Fruit fly (Drosophila melanogaster) whole organism, embryonic: ENCODE data around the gene dUTPase.

Experiments used
- CG10654 ChIP-seq: fragments of 200-800 bp; sonication (Bioruptor generic); optimal IDR thresholded peaks from 2 replicates; lab custom pipeline; 2016; ENCODE audit warnings: missing biosample characterization, missing genetic modification characterization
- CG10959 ChIP-seq: fragments of 200-800 bp; sonication (Bioruptor generic); IDR thresholded peaks from 2 replicates; pipeline ENCODE4 v1.3.6; 2022; ENCODE audit warnings: missing biosample characterization, missing genetic modification characterization
- CG11093 ChIP-seq: fragments of 200-800 bp; sonication (Bioruptor generic); IDR thresholded peaks from 3 replicates; pipeline ENCODE4 v1.3.6; 2022; ENCODE audit warnings: missing biosample characterization, missing genetic modification characterization
- CG11696 ChIP-seq: fragments of 200-800 bp; sonication (Bioruptor generic); IDR thresholded peaks from 2 replicates; pipeline ENCODE4 v1.3.6; 2022; ENCODE audit warnings: missing biosample characterization, missing genetic modification characterization
- CG11723 ChIP-seq: fragments of 200-800 bp; sonication (Bioruptor generic); optimal IDR thresholded peaks from 2 replicates; lab custom pipeline; 2017; ENCODE audit warnings: missing biosample characterization, mild to moderate bottlenecking, missing genetic modification characterization
- CG13894 ChIP-seq: fragments of 200-800 bp; sonication (Bioruptor generic); optimal IDR thresholded peaks from 3 replicates; lab custom pipeline; 2018; ENCODE audit warnings: missing biosample characterization, mild to moderate bottlenecking, missing genetic modification characterization, moderate library complexity
- CG14667 ChIP-seq: fragments of 200-800 bp; sonication (Bioruptor generic); IDR thresholded peaks from 2 replicates; pipeline ENCODE4 v1.3.6; 2022; ENCODE audit warnings: missing biosample characterization, missing genetic modification characterization
- CG15514 ChIP-seq: fragments of 200-800 bp; sonication (Bioruptor generic); optimal IDR thresholded peaks from 3 replicates; lab custom pipeline; 2017; ENCODE audit warnings: missing biosample characterization, missing genetic modification characterization, mild to moderate bottlenecking, moderate library complexity, missing genetic modification reagents
- CG17361 ChIP-seq: fragments of 200-800 bp; sonication (Bioruptor generic); IDR thresholded peaks from 3 replicates; pipeline ENCODE4 v1.3.6; 2022; ENCODE audit warnings: missing biosample characterization, missing genetic modification characterization
- CG17612 ChIP-seq: fragments of 200-800 bp; sonication (Bioruptor generic); IDR thresholded peaks from 2 replicates; pipeline ENCODE4 v1.3.6; 2022; ENCODE audit warnings: missing biosample characterization, missing genetic modification characterization
- CG18599 ChIP-seq: fragments of 200-800 bp; sonication (Bioruptor generic); optimal IDR thresholded peaks from 3 replicates; lab custom pipeline; 2017; ENCODE audit warnings: missing biosample characterization, missing genetic modification characterization, mild to moderate bottlenecking, moderate library complexity, missing genetic modification reagents
- CG2120 ChIP-seq: fragments of 200-800 bp; sonication (Bioruptor generic); optimal IDR thresholded peaks from 3 replicates; lab custom pipeline; 2016; ENCODE audit warnings: missing biosample characterization, missing genetic modification characterization
- CG2712 ChIP-seq: fragments of 200-800 bp; optimal IDR thresholded peaks from 3 replicates; lab custom pipeline; 2019; ENCODE audit warnings: missing biosample characterization, mild to moderate bottlenecking, missing genetic modification characterization, moderate library complexity
- CG31388 ChIP-seq: fragments of 200-800 bp; sonication (Bioruptor generic); optimal IDR thresholded peaks from 2 replicates; lab custom pipeline; 2016; ENCODE audit warnings: missing biosample characterization, missing genetic modification characterization
- CG33557 ChIP-seq: fragments of 200-800 bp; sonication (Bioruptor generic); optimal IDR thresholded peaks from 2 replicates; lab custom pipeline; 2019; ENCODE audit warnings: missing biosample characterization, mild to moderate bottlenecking, missing genetic modification characterization, moderate library complexity
- CG3407 ChIP-seq: fragments of 200-800 bp; sonication (Bioruptor generic); optimal IDR thresholded peaks from 2 replicates; lab custom pipeline; 2018; ENCODE audit warnings: missing biosample characterization, mild to moderate bottlenecking, missing genetic modification characterization
- CG34422 ChIP-seq: fragments of 200-800 bp; sonication (Bioruptor generic); IDR thresholded peaks from 3 replicates; pipeline ENCODE4 v1.3.6; 2022; ENCODE audit warnings: missing biosample characterization, missing genetic modification characterization
- CG4282 ChIP-seq: fragments of 200-800 bp; sonication (Bioruptor generic); optimal IDR thresholded peaks from 2 replicates; lab custom pipeline; 2016; ENCODE audit warnings: missing biosample characterization, missing genetic modification characterization
- CG5245 ChIP-seq: fragments of 200-800 bp; sonication (Bioruptor generic); optimal IDR thresholded peaks from 3 replicates; lab custom pipeline; 2016; ENCODE audit warnings: missing biosample characterization, missing genetic modification characterization
- CG6765 ChIP-seq: fragments of 200-800 bp; sonication (Bioruptor generic); optimal IDR thresholded peaks from 3 replicates; lab custom pipeline; 2017; ENCODE audit warnings: missing biosample characterization, mild to moderate bottlenecking, missing genetic modification characterization
- CG7839 ChIP-seq: fragments of 200-800 bp; sonication (Bioruptor generic); optimal IDR thresholded peaks from 3 replicates; lab custom pipeline; 2018; ENCODE audit warnings: missing biosample characterization, mild to moderate bottlenecking, missing genetic modification characterization, moderate library complexity
- CG7963 ChIP-seq: fragments of 200-800 bp; sonication (Bioruptor generic); IDR thresholded peaks from 3 replicates; pipeline ENCODE4 v1.3.6; 2022; ENCODE audit warnings: missing biosample characterization, missing genetic modification characterization; ENCODE audit not compliant: partially characterized antibody
- CG7987 ChIP-seq: fragments of 200-800 bp; sonication (Bioruptor generic); optimal IDR thresholded peaks from 2 replicates; lab custom pipeline; 2018; ENCODE audit warnings: missing biosample characterization, mild to moderate bottlenecking, missing genetic modification characterization, moderate library complexity
- Chrac-16 ChIP-seq: fragments of 200-800 bp; sonication (Bioruptor generic); optimal IDR thresholded peaks from 3 replicates; lab custom pipeline; 2016; ENCODE audit warnings: missing biosample characterization, missing genetic modification characterization
- CrebB ChIP-seq: fragments of 200-800 bp; sonication (Bioruptor generic); optimal IDR thresholded peaks from 3 replicates; lab custom pipeline; 2018; ENCODE audit warnings: missing biosample characterization, mild to moderate bottlenecking, missing genetic modification characterization
- D19B ChIP-seq: fragments of 200-800 bp; sonication (Bioruptor generic); optimal IDR thresholded peaks from 2 replicates; lab custom pipeline; 2017; ENCODE audit warnings: missing biosample characterization, mild to moderate bottlenecking, missing genetic modification characterization
- Dll ChIP-seq: fragments of 200-800 bp; sonication (Bioruptor generic); IDR thresholded peaks from 4 replicates; pipeline ENCODE4 v1.3.6; 2022; ENCODE audit warnings: missing biosample characterization, missing genetic modification characterization; ENCODE audit not compliant: partially characterized antibody
- Doc3 ChIP-seq: fragments of 200-800 bp; sonication (Bioruptor generic); IDR thresholded peaks from 3 replicates; pipeline ENCODE4 v1.3.6; 2022; ENCODE audit warnings: missing biosample characterization, missing genetic modification characterization; ENCODE audit not compliant: partially characterized antibody
- NK7.1 ChIP-seq: fragments of 200-800 bp; sonication (Bioruptor generic); optimal IDR thresholded peaks from 3 replicates; lab custom pipeline; 2016; ENCODE audit warnings: missing biosample characterization, missing genetic modification characterization
- NfI ChIP-seq: fragments of 200-800 bp; sonication (Bioruptor generic); optimal IDR thresholded peaks from 3 replicates; lab custom pipeline; 2018; ENCODE audit warnings: missing biosample characterization, mild to moderate bottlenecking, missing genetic modification characterization, moderate library complexity
- Optix ChIP-seq: fragments of 200-800 bp; sonication (Bioruptor generic); IDR thresholded peaks from 3 replicates; pipeline ENCODE4 v1.3.6; 2022; ENCODE audit warnings: missing biosample characterization, missing genetic modification characterization
- ac ChIP-seq: fragments of 200-800 bp; sonication (Bioruptor generic); optimal IDR thresholded peaks from 3 replicates; lab custom pipeline; 2017; ENCODE audit warnings: missing biosample characterization, mild to moderate bottlenecking, missing genetic modification characterization
- cas ChIP-seq: fragments of 200-800 bp; sonication (Bioruptor generic); IDR thresholded peaks from 2 replicates; pipeline ENCODE4 v1.3.6; 2022; ENCODE audit warnings: missing biosample characterization, missing genetic modification characterization
- croc ChIP-seq: fragments of 200-800 bp; sonication (Bioruptor generic); conservative IDR thresholded peaks from 3 replicates; pipeline ENCODE4 v1.3.6; 2022; ENCODE audit warnings: missing biosample characterization, missing genetic modification characterization
- da ChIP-seq: fragments of 200-800 bp; sonication (Bioruptor generic); optimal IDR thresholded peaks from 2 replicates; lab custom pipeline; 2016; ENCODE audit warnings: missing biosample characterization, missing genetic modification characterization
- dimm ChIP-seq: fragments of 200-800 bp; sonication (Bioruptor generic); IDR thresholded peaks from 2 replicates; pipeline ENCODE4 v1.3.6; 2022; ENCODE audit warnings: missing biosample characterization, missing genetic modification characterization
- fd3F ChIP-seq: fragments of 200-800 bp; sonication (Bioruptor generic); optimal IDR thresholded peaks from 2 replicates; lab custom pipeline; 2018; ENCODE audit warnings: missing biosample characterization, mild to moderate bottlenecking, missing genetic modification characterization, moderate library complexity
- fu2 ChIP-seq: fragments of 200-800 bp; sonication (Bioruptor generic); optimal IDR thresholded peaks from 2 replicates; lab custom pipeline; 2016; ENCODE audit warnings: missing biosample characterization, missing genetic modification characterization
- her ChIP-seq: fragments of 200-800 bp; sonication (Bioruptor generic); optimal IDR thresholded peaks from 2 replicates; lab custom pipeline; 2016; ENCODE audit warnings: missing biosample characterization, missing genetic modification characterization
- inv ChIP-seq: fragments of 200-800 bp; sonication (Bioruptor generic); IDR thresholded peaks from 2 replicates; pipeline ENCODE4 v1.3.6; 2022; ENCODE audit warnings: missing biosample characterization, missing genetic modification characterization; ENCODE audit not compliant: partially characterized antibody
- mam ChIP-seq: fragments of 200-800 bp; sonication (Bioruptor generic); optimal IDR thresholded peaks from 3 replicates; lab custom pipeline; 2016; ENCODE audit warnings: missing biosample characterization, missing genetic modification characterization
- nom ChIP-seq: fragments of 200-800 bp; sonication (Bioruptor generic); optimal IDR thresholded peaks from 2 replicates; lab custom pipeline; 2017; ENCODE audit warnings: missing biosample characterization, missing genetic modification characterization, mild to moderate bottlenecking, moderate library complexity, missing genetic modification reagents
- pita ChIP-seq: fragments of 200-800 bp; sonication (Bioruptor generic); optimal IDR thresholded peaks from 2 replicates; lab custom pipeline; 2017; ENCODE audit warnings: missing biosample characterization, mild to moderate bottlenecking, missing genetic modification characterization
- ranshi ChIP-seq: fragments of 200-800 bp; sonication (Bioruptor generic); IDR thresholded peaks from 2 replicates; pipeline ENCODE4 v1.3.6; 2022; ENCODE audit warnings: missing biosample characterization, missing genetic modification characterization
- rib ChIP-seq: fragments of 200-800 bp; sonication (Bioruptor generic); IDR thresholded peaks from 2 replicates; pipeline ENCODE4 v1.3.6; 2022; ENCODE audit warnings: missing biosample characterization, missing genetic modification characterization
- seq ChIP-seq: fragments of 200-800 bp; sonication (Bioruptor generic); IDR thresholded peaks from 2 replicates; pipeline ENCODE4 v1.3.6; 2022; ENCODE audit warnings: missing biosample characterization, missing genetic modification characterization
- stc ChIP-seq: fragments of 200-800 bp; sonication (Bioruptor generic); IDR thresholded peaks from 2 replicates; pipeline ENCODE4 v1.3.6; 2022; ENCODE audit warnings: missing biosample characterization, missing genetic modification characterization
- tll ChIP-seq, 2 experiments: fragments of 200-800 bp in 1 of 2; fragments of >200 bp in 1 of 2; sonication (Bioruptor generic) in 1 of 2; optimal IDR thresholded peaks; 2 replicates each; lab custom pipeline; 2017 to 2019; ENCODE audit warnings: missing biosample characterization in 2 of 2, missing genetic modification characterization in 2 of 2, mild to moderate bottlenecking in 1 of 2, moderate library complexity in 1 of 2

Gene dUTPase

dm6 chr2L:11037583-11038517 lies 26.7 kb downstream of the dUTPase start (continued):
- TF ChIP-seq CG33557 (GFP tag; lab: Kevin White, UChicago) = peak; percentile 15
- TF ChIP-seq CG17612 (GFP tag; lab: Robert Waterston, UW) = no peak
- TF ChIP-seq Optix (GFP tag; lab: Robert Waterston, UW) = 0 out of 3 replicates have a peak, but pooled peaks have one; percentile 7
- TF ChIP-seq CG34422 (GFP tag; lab: Robert Waterston, UW) = 0 out of 3 replicates have a peak, but pooled peaks have one; percentile 27
- peak; percentile 50 for TF ChIP-seq CG11723
- TF ChIP-seq Doc3 = no peak
- TF ChIP-seq CG15514 = no peak
- peak; percentile 52 for TF ChIP-seq Chrac-16
- peak; percentile 44 for TF ChIP-seq CG4282 (GFP tag; lab: Kevin White, UChicago)
- no peak for TF ChIP-seq CG13894 (tag; lab: Kevin White, UChicago)
- TF ChIP-seq CG11696 = no peak
- no peak for TF ChIP-seq tll (GFP tag; optimal IDR thresholded peaks at IDR 0.05; lab: Kevin White, UChicago)
- peak; percentile 42 for TF ChIP-seq CG18599 (GFP tag; lab: Kevin White, UChicago)
- TF ChIP-seq fu2 (GFP tag; lab: Kevin White, UChicago) = no peak
- TF ChIP-seq NK7.1 = no peak
- no peak for TF ChIP-seq pita (GFP tag; lab: Kevin White, UChicago)
- TF ChIP-seq CG2120 = peak; percentile 67
- TF ChIP-seq cas (GFP tag; lab: Robert Waterston, UW) = no peak
- TF ChIP-seq Dll = no peak
- no peak for TF ChIP-seq CG11093 (GFP tag; lab: Robert Waterston, UW)
- TF ChIP-seq CrebB (tag; lab: Kevin White, UChicago) = no peak
- TF ChIP-seq nom (GFP tag; lab: Kevin White, UChicago) = no peak
- TF ChIP-seq NfI (GFP tag; lab: Kevin White, UChicago) = no peak
- no peak for TF ChIP-seq ac (GFP tag; lab: Kevin White, UChicago)
- TF ChIP-seq seq = peak; percentile 52; the same call in 1 of the 2 replicates
- no peak for TF ChIP-seq da (GFP tag; lab: Kevin White, UChicago)
- no peak for TF ChIP-seq dimm
- peak; percentile 13 for TF ChIP-seq CG5245
- no peak for TF ChIP-seq CG31388 (GFP tag; lab: Kevin White, UChicago)
- TF ChIP-seq rib (GFP tag; lab: Robert Waterston, UW) = peak; percentile 33; the same call in 1 of the 2 replicates
- peak; percentile 44; the same call in 1 of the 2 replicates for TF ChIP-seq ranshi
- TF ChIP-seq CG10959 (GFP tag; lab: Robert Waterston, UW) = no peak
- peak; percentile 66 for TF ChIP-seq CG7839
- TF ChIP-seq CG17361 (GFP tag; lab: Robert Waterston, UW) = peak; percentile 65; the same call in 1 of the 3 replicates
- no peak for TF ChIP-seq inv (GFP tag; lab: Robert Waterston, UW)
- TF ChIP-seq CG14667 (GFP tag; lab: Robert Waterston, UW) = no peak
- TF ChIP-seq her (GFP tag; lab: Kevin White, UChicago) = no peak
- TF ChIP-seq CG7963 (GFP tag; lab: Robert Waterston, UW) = no peak
- no peak for TF ChIP-seq CG6765
- peak; percentile 4 for TF ChIP-seq mam (GFP tag; lab: Kevin White, UChicago)
- TF ChIP-seq CG3407 (GFP tag; lab: Kevin White, UChicago) = peak; percentile 8
- peak; percentile 67 for TF ChIP-seq CG2712 (tag; lab: Kevin White, UChicago)
- no peak for TF ChIP-seq fd3F
- TF ChIP-seq stc (GFP tag; lab: Robert Waterston, UW) = peak; percentile 36
- no peak for TF ChIP-seq CG10654 (GFP tag; lab: Kevin White, UChicago)
- no peak for TF ChIP-seq D19B
- peak; percentile 27; the same call in 2 of the 3 replicates for TF ChIP-seq croc
- TF ChIP-seq CG7987 (GFP tag; lab: Kevin White, UChicago) = no peak
